Worm (Caenorhabditis elegans) whole organism, L3 larva: ENCODE results near the gene F25E5.8.

ENCODE experiments used
- ceh-9 ChIP-seq: sonication (generic microtip); optimal IDR thresholded peaks from 2 replicates; lab custom pipeline; 2018; ENCODE audit warnings: missing biosample characterization, missing genetic modification characterization
- fkh-10 ChIP-seq: sonication (generic microtip); optimal IDR thresholded peaks from 2 replicates; lab custom pipeline; 2017; ENCODE audit warnings: missing biosample characterization, missing genetic modification reagents, missing genetic modification characterization
- nhr-11 ChIP-seq: fragments of 150-350 bp; optimal IDR thresholded peaks from 2 replicates; lab custom pipeline; 2014; ENCODE audit warnings: missing biosample characterization, missing genetic modification characterization
- pha-4 ChIP-seq: fragments of 150-350 bp; optimal IDR thresholded peaks from 2 replicates; lab custom pipeline; 2014; ENCODE audit warnings: missing biosample characterization, missing genetic modification reagents, missing genetic modification characterization

DNA sequence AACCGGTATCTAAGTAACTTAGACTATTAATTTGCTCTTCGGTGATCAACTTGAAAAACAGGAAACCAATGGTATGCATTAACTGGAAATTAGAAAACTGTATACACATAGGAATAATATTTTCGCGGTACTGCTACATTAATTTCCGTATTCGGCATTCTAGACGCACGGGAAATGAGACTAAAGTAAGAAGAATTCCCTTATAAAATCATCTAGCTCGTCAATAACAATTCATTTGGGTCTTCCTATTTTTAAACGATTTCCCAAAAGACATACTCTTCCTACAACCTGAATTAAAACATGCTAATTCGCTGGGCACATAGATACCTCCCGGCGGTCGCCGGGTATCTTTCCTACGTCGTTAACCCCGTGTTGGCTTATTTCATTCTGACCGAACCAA, 33.4 kb upstream of the F25E5.8 start, which contains the start of gene srj-13:
- TF ChIP-seq fkh-10 = no peak
- TF ChIP-seq nhr-11 = no peak
- no peak for TF ChIP-seq pha-4
- no peak for TF ChIP-seq ceh-9
